Worm (Caenorhabditis elegans) whole organism, L1 larva: Measurements from ENCODE around the gene rla-2.

ENCODE experiments used
- F16B12.6 ChIP-seq: fragments of 150-350 bp; optimal IDR thresholded peaks from 2 replicates; lab custom pipeline; 2014; ENCODE audit warnings: missing biosample characterization, missing genetic modification characterization
- ceh-88 ChIP-seq: fragments of 200-800 bp; sonication (Bioruptor generic); IDR thresholded peaks from 2 replicates; pipeline ENCODE4 v1.3.6; 2022; ENCODE audit warnings: missing genetic modification characterization, missing compliant biosample characterization
- jun-1 ChIP-seq: fragments of 150-350 bp; optimal IDR thresholded peaks from 2 replicates; lab custom pipeline; 2014; ENCODE audit warnings: missing biosample characterization, missing genetic modification reagents, missing genetic modification characterization
- lin-15B ChIP-seq: fragments of 150-350 bp; sonication (generic microtip); optimal IDR thresholded peaks from 3 replicates; lab custom pipeline; 2014; ENCODE audit warnings: missing biosample characterization, missing genetic modification characterization
- lir-3 ChIP-seq: sonication (generic microtip); optimal IDR thresholded peaks from 2 replicates; lab custom pipeline; 2016; ENCODE audit warnings: mild to moderate bottlenecking, missing genetic modification characterization, moderate library complexity, missing compliant biosample characterization; ENCODE audit not compliant: poor library complexity
- nhr-12 ChIP-seq: sonication (generic microtip); optimal IDR thresholded peaks from 2 replicates; lab custom pipeline; 2017; ENCODE audit warnings: missing biosample characterization, missing genetic modification characterization
- nhr-20 ChIP-seq: sonication (generic microtip); optimal IDR thresholded peaks from 2 replicates; lab custom pipeline; 2016; ENCODE audit warnings: mild to moderate bottlenecking, missing genetic modification characterization, missing compliant biosample characterization
- tbx-2 ChIP-seq: sonication (generic microtip); optimal IDR thresholded peaks from 2 replicates; lab custom pipeline; 2016; ENCODE audit warnings: missing genetic modification characterization, missing compliant biosample characterization
- unc-62 ChIP-seq: fragments of 150-350 bp; optimal IDR thresholded peaks from 2 replicates; lab custom pipeline; 2014; ENCODE audit warnings: missing biosample characterization, missing genetic modification reagents, missing genetic modification characterization

DNA sequence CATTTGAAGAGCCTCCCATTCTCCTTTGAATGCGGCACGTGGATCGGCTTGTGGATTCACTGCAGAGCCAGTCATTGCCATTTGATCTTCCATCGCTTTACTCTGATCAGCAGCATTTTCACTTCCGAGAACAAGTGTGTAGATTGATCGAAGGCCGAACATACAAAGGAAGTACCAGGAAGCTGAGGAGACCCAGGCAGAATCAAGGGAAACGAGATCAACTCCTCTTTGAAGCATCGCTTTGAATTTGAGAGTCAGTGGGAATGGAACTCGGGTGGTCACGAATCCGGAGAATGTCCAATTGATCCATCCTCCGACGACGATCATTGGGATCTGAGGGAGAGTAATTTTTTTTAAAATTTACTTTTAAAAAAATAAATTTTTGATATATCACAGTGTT lies 10.4 kb upstream of the rla-2 start:
- no peak for TF ChIP-seq lin-15B (tag; lab: Kevin White, UChicago)
- no peak for TF ChIP-seq lir-3
- TF ChIP-seq nhr-12 (tag; lab: Kevin White, UChicago), result no peak
- TF ChIP-seq tbx-2 (tag; lab: Kevin White, UChicago), result no peak
- TF ChIP-seq nhr-20 (tag; lab: Kevin White, UChicago), result no peak
- TF ChIP-seq ceh-88 (GFP tag; lab: Robert Waterston, UW), result no peak
- no peak for TF ChIP-seq unc-62 (GFP tag; lab: Kevin White, UChicago)
- TF ChIP-seq F16B12.6, result no peak
- no peak for TF ChIP-seq jun-1 (tag; lab: Kevin White, UChicago)
